Worm (Caenorhabditis elegans) whole organism, young adult: ENCODE results near the gene T07C12.10.

Experiments used
- B0336.3 ChIP-seq: fragments of 200-800 bp; sonication (Bioruptor generic); IDR thresholded peaks from 2 replicates; pipeline ENCODE4 v1.3.6; 2022; ENCODE audit warnings: missing genetic modification characterization, missing compliant biosample characterization
- F23B12.7 ChIP-seq: sonication (generic microtip); optimal IDR thresholded peaks from 2 replicates; lab custom pipeline; 2017; ENCODE audit warnings: missing genetic modification characterization, mild to moderate bottlenecking, missing compliant biosample characterization, antibody characterized with exemption, moderate library complexity; ENCODE audit not compliant: insufficient read depth
- F39B2.1 ChIP-seq: fragments of 200-800 bp; sonication (Bioruptor generic); IDR thresholded peaks from 2 replicates; pipeline ENCODE4 v1.3.6; 2022; ENCODE audit warnings: missing genetic modification reagents, missing genetic modification characterization, missing compliant biosample characterization
- F49E8.2 ChIP-seq: sonication (generic microtip); optimal IDR thresholded peaks from 3 replicates; lab custom pipeline; 2017; ENCODE audit warnings: missing genetic modification characterization, mild to moderate bottlenecking, missing compliant biosample characterization, antibody characterized with exemption, moderate library complexity; ENCODE audit not compliant: insufficient read depth
- F55B11.4 ChIP-seq: sonication (generic microtip); optimal IDR thresholded peaks from 2 replicates; lab custom pipeline; 2016; ENCODE audit warnings: missing compliant biosample characterization, missing genetic modification characterization, borderline replicate concordance; ENCODE audit not compliant: insufficient read depth
- F57C9.4 ChIP-seq: sonication (generic microtip); optimal IDR thresholded peaks from 2 replicates; lab custom pipeline; 2017; ENCODE audit warnings: mild to moderate bottlenecking, missing genetic modification characterization, missing compliant biosample characterization
- Y53G8AR.9 ChIP-seq: fragments of 200-800 bp; sonication (Bioruptor generic); conservative IDR thresholded peaks from 2 replicates; pipeline ENCODE4 v1.3.6; 2022; ENCODE audit warnings: missing genetic modification reagents, missing genetic modification characterization, missing compliant biosample characterization
- Y95B8A.8 ChIP-seq: fragments of 200-800 bp; sonication (Bioruptor generic); IDR thresholded peaks from 2 replicates; pipeline ENCODE4 v1.3.6; 2022; ENCODE audit warnings: missing genetic modification reagents, missing genetic modification characterization, missing compliant biosample characterization
- attf-5 ChIP-seq: fragments of 200-800 bp; sonication (Bioruptor generic); optimal IDR thresholded peaks from 2 replicates; lab custom pipeline; 2018; ENCODE audit warnings: mild to moderate bottlenecking, missing genetic modification characterization, missing compliant biosample characterization
- ccch-3 ChIP-seq: fragments of 200-800 bp; sonication (Bioruptor generic); optimal IDR thresholded peaks from 2 replicates; lab custom pipeline; 2018; ENCODE audit warnings: mild to moderate bottlenecking, missing genetic modification characterization, missing compliant biosample characterization
- ceh-79 ChIP-seq: sonication (generic microtip); optimal IDR thresholded peaks from 2 replicates; lab custom pipeline; 2017; ENCODE audit warnings: mild to moderate bottlenecking, missing genetic modification characterization, missing compliant biosample characterization
- ceh-91 ChIP-seq: fragments of 200-800 bp; sonication (Bioruptor generic); IDR thresholded peaks from 2 replicates; pipeline ENCODE4 v1.3.6; 2022; ENCODE audit warnings: missing genetic modification reagents, missing genetic modification characterization, missing compliant biosample characterization
- dpl-1 ChIP-seq: fragments of 150-350 bp; optimal IDR thresholded peaks from 2 replicates; lab custom pipeline; 2014; ENCODE audit warnings: missing biosample characterization, missing genetic modification reagents, missing genetic modification characterization
- efl-1 ChIP-seq: fragments of 150-350 bp; optimal IDR thresholded peaks from 2 replicates; lab custom pipeline; 2014; ENCODE audit warnings: missing biosample characterization, missing genetic modification reagents, missing genetic modification characterization
- gei-17 ChIP-seq: fragments of 200-800 bp; sonication (Bioruptor generic); optimal IDR thresholded peaks from 2 replicates; lab custom pipeline; 2018; ENCODE audit warnings: mild to moderate bottlenecking, missing genetic modification characterization, missing compliant biosample characterization
- hlh-26 ChIP-seq: fragments of 200-800 bp; sonication (Bioruptor generic); conservative IDR thresholded peaks from 2 replicates; pipeline ENCODE4 v1.3.6; 2022; ENCODE audit warnings: missing genetic modification reagents, missing genetic modification characterization, missing compliant biosample characterization
- hmg-1.2 ChIP-seq: fragments of 200-800 bp; sonication (Bioruptor generic); IDR thresholded peaks from 2 replicates; pipeline ENCODE4 v1.3.6; 2022; ENCODE audit warnings: missing genetic modification reagents, missing genetic modification characterization, missing compliant biosample characterization
- hrde-1 ChIP-seq: sonication (generic microtip); optimal IDR thresholded peaks from 2 replicates; lab custom pipeline; 2016; ENCODE audit warnings: missing genetic modification characterization, mild to moderate bottlenecking, missing compliant biosample characterization, moderate library complexity, missing genotype, missing genetic modification reagents, borderline replicate concordance
- let-607 ChIP-seq, 2 experiments: fragments of 200-800 bp in 1 of 2; sonication (Bioruptor generic) in 1 of 2; sonication (generic microtip) in 1 of 2; optimal IDR thresholded peaks; 2 replicates each; lab custom pipeline; 2016 to 2018; ENCODE audit warnings: mild to moderate bottlenecking in 2 of 2, missing compliant biosample characterization in 2 of 2, missing genetic modification characterization in 2 of 2, moderate library complexity in 2 of 2, missing genotype in 1 of 2
- lir-1 ChIP-seq: fragments of 200-800 bp; sonication (Bioruptor generic); conservative IDR thresholded peaks from 2 replicates; pipeline ENCODE4 v1.3.6; 2022; ENCODE audit warnings: missing genetic modification reagents, missing genetic modification characterization, missing compliant biosample characterization
- lsl-1 ChIP-seq: fragments of 200-800 bp; sonication (Bioruptor generic); optimal IDR thresholded peaks from 2 replicates; lab custom pipeline; 2018; ENCODE audit warnings: mild to moderate bottlenecking, missing genetic modification characterization, moderate library complexity, missing compliant biosample characterization
- madf-3 ChIP-seq: fragments of 200-800 bp; sonication (Bioruptor generic); IDR thresholded peaks from 2 replicates; pipeline ENCODE4 v1.3.6; 2022; ENCODE audit warnings: missing genetic modification reagents, missing genetic modification characterization, missing compliant biosample characterization
- madf-6 ChIP-seq: fragments of 200-800 bp; sonication (Bioruptor generic); IDR thresholded peaks from 2 replicates; pipeline ENCODE4 v1.3.6; 2022; ENCODE audit warnings: missing genetic modification reagents, missing genetic modification characterization, missing compliant biosample characterization
- mel-28 ChIP-seq: sonication (generic microtip); optimal IDR thresholded peaks from 2 replicates; lab custom pipeline; 2016; ENCODE audit warnings: borderline replicate concordance, mild to moderate bottlenecking, missing genetic modification characterization, missing compliant biosample characterization
- nfyb-1 ChIP-seq: fragments of 200-800 bp; sonication (Bioruptor generic); IDR thresholded peaks from 2 replicates; pipeline ENCODE4 v1.3.6; 2022; ENCODE audit warnings: missing genetic modification reagents, missing genetic modification characterization, missing compliant biosample characterization
- nhr-120 ChIP-seq: fragments of 200-800 bp; sonication (Bioruptor generic); IDR thresholded peaks from 2 replicates; pipeline ENCODE4 v1.3.6; 2022; ENCODE audit warnings: missing genetic modification characterization, missing compliant biosample characterization
- nhr-179 ChIP-seq: sonication (generic microtip); optimal IDR thresholded peaks from 2 replicates; lab custom pipeline; 2016; ENCODE audit warnings: mild to moderate bottlenecking, missing genetic modification characterization, missing compliant biosample characterization
- nhr-80 ChIP-seq: sonication (generic microtip); optimal IDR thresholded peaks from 2 replicates; lab custom pipeline; 2016; ENCODE audit warnings: missing genetic modification characterization, missing compliant biosample characterization
- pha-4 ChIP-seq: fragments of 150-350 bp; sonication (generic microtip); optimal IDR thresholded peaks from 2 replicates; lab custom pipeline; 2014; ENCODE audit warnings: missing biosample characterization, missing genetic modification reagents, missing genetic modification characterization
- rcor-1 ChIP-seq: fragments of 200-800 bp; sonication (Bioruptor generic); IDR thresholded peaks from 2 replicates; pipeline ENCODE4 v1.3.6; 2022; ENCODE audit warnings: missing genetic modification reagents, missing genetic modification characterization, missing compliant biosample characterization
- sea-2 ChIP-seq: fragments of 200-800 bp; sonication (Bioruptor generic); IDR thresholded peaks from 2 replicates; pipeline ENCODE4 v1.3.6; 2022; ENCODE audit warnings: missing genetic modification characterization, missing compliant biosample characterization
- snpc-1.1 ChIP-seq: sonication (generic microtip); optimal IDR thresholded peaks from 2 replicates; lab custom pipeline; 2017; ENCODE audit warnings: missing genetic modification characterization, mild to moderate bottlenecking, missing compliant biosample characterization, antibody characterized with exemption, moderate library complexity, missing genotype, missing genetic modification reagents; ENCODE audit not compliant: insufficient read depth
- tlf-1 ChIP-seq: fragments of 200-800 bp; sonication (Bioruptor generic); optimal IDR thresholded peaks from 2 replicates; lab custom pipeline; 2018; ENCODE audit warnings: mild to moderate bottlenecking, missing genetic modification characterization, missing compliant biosample characterization
- unc-62 ChIP-seq: fragments of 150-350 bp; optimal IDR thresholded peaks from 2 replicates; lab custom pipeline; 2014; ENCODE audit warnings: missing biosample characterization, missing genetic modification reagents, missing genetic modification characterization

T07C12.10 gene

ce11 chrV:9930612-9931065 lies 29.6 kb downstream of the T07C12.10 start, which contains the start of the genes rmh-2 and suds-3:
Gene rmh-2 (minus strand): TSS chrV:9930775.
Gene suds-3 (plus strand): TSS chrV:9931015.
- TF ChIP-seq F57C9.4 (tag; lab: Kevin White, UChicago), result no peak
- no peak for TF ChIP-seq mel-28
- TF ChIP-seq unc-62, result no peak
- TF ChIP-seq madf-6 (GFP tag; lab: Robert Waterston, UW), result peak; percentile 35; the same call in 1 of the 2 replicates
- TF ChIP-seq lsl-1 (GFP tag; lab: Kevin White, UChicago), result peak; percentile 7
- TF ChIP-seq attf-5 (GFP tag; lab: Kevin White, UChicago), result no peak
- TF ChIP-seq efl-1 (GFP tag; lab: Kevin White, UChicago), result peak; percentile 61
- no peak for TF ChIP-seq ccch-3 (GFP tag; lab: Kevin White, UChicago)
- TF ChIP-seq tlf-1 (GFP tag; lab: Kevin White, UChicago), result no peak
- TF ChIP-seq dpl-1, result peak; percentile 20
- peak; percentile 37 for TF ChIP-seq F23B12.7 (tag; lab: Kevin White, UChicago)
- TF ChIP-seq lir-1, result no peak
- no peak for TF ChIP-seq nhr-179

DNA sequence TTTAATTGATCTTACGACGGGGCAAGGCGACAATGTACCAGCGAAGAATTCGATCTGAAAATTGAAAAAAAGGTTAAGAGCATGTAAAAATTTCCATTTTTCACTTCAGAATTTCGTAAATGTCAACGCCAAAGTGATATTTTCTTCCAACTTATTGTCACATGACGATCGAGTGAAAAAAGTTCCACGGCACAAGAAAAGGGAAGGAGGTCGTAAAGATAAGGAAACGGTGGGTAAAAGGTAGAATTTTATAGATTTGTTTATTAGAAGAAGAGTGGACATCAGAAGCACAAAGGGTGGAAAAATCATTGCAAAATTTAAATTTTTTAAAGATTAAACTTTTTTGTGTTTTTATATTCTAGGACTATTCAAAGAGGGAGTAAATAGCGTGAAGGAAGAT lies 32.3 kb downstream of the T07C12.10 start:
- TF ChIP-seq Y53G8AR.9, result 0 out of 2 replicates have a peak, but pooled peaks have one; percentile 44
- no peak for TF ChIP-seq gei-17
- TF ChIP-seq let-607 (tag; optimal IDR thresholded peaks at IDR 0.05; lab: Kevin White, UChicago), result peak; percentile 43 to 49
- peak; percentile 60 for TF ChIP-seq nhr-80 (tag; lab: Kevin White, UChicago)

DNA sequence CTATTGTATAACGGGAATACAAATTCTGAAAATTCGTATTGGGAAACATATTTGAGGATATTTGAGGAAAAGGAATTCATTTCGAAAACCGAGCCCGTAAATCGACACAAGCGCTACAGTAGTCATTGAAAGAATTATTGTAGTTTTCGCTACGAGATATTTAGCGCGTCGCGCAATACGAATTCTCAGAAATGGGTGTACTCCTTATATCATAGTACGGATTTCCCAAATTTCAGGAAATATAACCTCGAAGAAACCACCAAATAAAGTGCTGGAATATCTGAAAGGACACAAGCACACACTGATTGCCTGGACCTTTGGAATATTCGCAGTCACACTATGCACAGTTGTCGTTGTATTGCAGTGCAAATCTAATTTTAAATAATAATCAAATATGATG lies 32.9 kb downstream of the T07C12.10 start:
- TF ChIP-seq F49E8.2 (tag; lab: Kevin White, UChicago) (no peak), hrde-1 (tag; lab: Kevin White, UChicago) (peak; percentile 35), nfyb-1 (GFP tag; lab: Robert Waterston, UW) (0 out of 2 replicates have a peak, but pooled peaks have one; percentile 53), lsl-1 (GFP tag; lab: Kevin White, UChicago) (peak; percentile 56)
- TF ChIP-seq, all 124 proteins: peak for 3

DNA sequence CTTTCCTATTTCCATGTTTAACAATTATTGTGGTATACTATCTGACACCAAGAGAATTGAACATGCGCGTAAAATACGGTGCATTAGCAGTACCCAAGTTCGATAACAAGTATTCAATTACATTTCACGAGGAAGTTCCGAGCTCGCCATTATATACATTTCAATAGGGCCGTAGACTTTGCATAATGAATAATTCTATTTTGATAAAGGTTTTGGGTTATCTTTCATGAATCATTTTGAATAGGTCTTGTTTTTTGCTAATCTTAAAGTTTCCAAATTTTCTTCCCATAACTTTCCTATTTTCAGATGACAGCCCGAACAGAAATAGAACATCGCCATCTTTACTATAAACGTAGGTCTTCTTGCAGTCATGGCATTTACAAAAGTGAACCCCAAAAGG lies 34.0 kb downstream of the T07C12.10 start, which contains the start of gene C50H2.13:
TSS of gene C50H2.13 (plus strand) at position 301 of the 400 bp plus-strand sequence.
- TF ChIP-seq ceh-79 (tag; lab: Kevin White, UChicago), result no peak
- TF ChIP-seq B0336.3 (GFP tag; lab: Robert Waterston, UW), result no peak
- TF ChIP-seq nhr-120, result no peak
- no peak for TF ChIP-seq madf-6 (GFP tag; lab: Robert Waterston, UW)
- TF ChIP-seq snpc-1.1 (tag; lab: Kevin White, UChicago), result no peak
- no peak for TF ChIP-seq hmg-1.2 (GFP tag; lab: Robert Waterston, UW)
- TF ChIP-seq F39B2.1 (GFP tag; lab: Robert Waterston, UW), result no peak
- no peak for TF ChIP-seq Y95B8A.8
- TF ChIP-seq rcor-1 (GFP tag; lab: Robert Waterston, UW), result no peak
- TF ChIP-seq pha-4 (tag; lab: Kevin White, UChicago), result no peak
- no peak for TF ChIP-seq madf-3 (GFP tag; lab: Robert Waterston, UW)
- TF ChIP-seq ceh-91 (GFP tag; lab: Robert Waterston, UW), result no peak
- no peak for TF ChIP-seq hlh-26 (GFP tag; lab: Robert Waterston, UW)
- TF ChIP-seq sea-2, result no peak
- TF ChIP-seq F55B11.4 (tag; lab: Kevin White, UChicago), result no peak
